Fruit fly (Drosophila melanogaster) whole organism, embryonic: Measurements from ENCODE around the gene alphaTub84B.
A peak's percentile ranks its signal among the peaks of the same experiment; 100 is the strongest.

Source experiments
- Antp ChIP-seq: fragments of 200-800 bp; sonication (Bioruptor generic); optimal IDR thresholded peaks from 3 replicates; lab custom pipeline; 2016; ENCODE audit warnings: missing biosample characterization, missing genetic modification characterization
- CG10267 ChIP-seq: fragments of 200-800 bp; sonication (Bioruptor generic); optimal IDR thresholded peaks from 2 replicates; lab custom pipeline; 2018; ENCODE audit warnings: missing biosample characterization, mild to moderate bottlenecking, missing genetic modification characterization, moderate library complexity
- CG10321 ChIP-seq: fragments of 200-800 bp; sonication (Bioruptor generic); IDR thresholded peaks from 2 replicates; pipeline ENCODE4 v1.3.6; 2022; ENCODE audit warnings: missing biosample characterization, missing genetic modification characterization
- CG11247 ChIP-seq: fragments of 200-800 bp; sonication (Bioruptor generic); IDR thresholded peaks from 2 replicates; pipeline ENCODE4 v1.3.6; 2022; ENCODE audit warnings: missing biosample characterization, missing genetic modification characterization
- CG12071 ChIP-seq: fragments of 200-800 bp; sonication (Bioruptor generic); optimal IDR thresholded peaks from 3 replicates; lab custom pipeline; 2018; ENCODE audit warnings: missing biosample characterization, mild to moderate bottlenecking, missing genetic modification characterization
- CG12104 ChIP-seq: fragments of 200-800 bp; sonication (Bioruptor generic); optimal IDR thresholded peaks from 3 replicates; lab custom pipeline; 2016; ENCODE audit warnings: missing biosample characterization, missing genetic modification characterization
- CG12769 ChIP-seq: fragments of 200-800 bp; sonication (Bioruptor generic); optimal IDR thresholded peaks from 2 replicates; lab custom pipeline; 2019; ENCODE audit warnings: missing biosample characterization, mild to moderate bottlenecking, missing genetic modification characterization, moderate library complexity
- CG14667 ChIP-seq: fragments of 200-800 bp; sonication (Bioruptor generic); IDR thresholded peaks from 2 replicates; pipeline ENCODE4 v1.3.6; 2022; ENCODE audit warnings: missing biosample characterization, missing genetic modification characterization
- CG16863 ChIP-seq: fragments of 200-800 bp; sonication (Bioruptor generic); optimal IDR thresholded peaks from 3 replicates; lab custom pipeline; 2016; ENCODE audit warnings: missing biosample characterization, missing genetic modification characterization
- CG17359 ChIP-seq: fragments of 200-800 bp; sonication (Bioruptor generic); optimal IDR thresholded peaks from 3 replicates; lab custom pipeline; 2018; ENCODE audit warnings: missing biosample characterization, mild to moderate bottlenecking, missing genetic modification characterization, moderate library complexity
- CG1792 ChIP-seq: fragments of 200-800 bp; sonication (Bioruptor generic); optimal IDR thresholded peaks from 2 replicates; lab custom pipeline; 2016; ENCODE audit warnings: missing biosample characterization, missing genetic modification characterization
- CG2202 ChIP-seq: fragments of 200-800 bp; sonication (Bioruptor generic); optimal IDR thresholded peaks from 2 replicates; lab custom pipeline; 2018; ENCODE audit warnings: missing biosample characterization, mild to moderate bottlenecking, missing genetic modification characterization
- CG31388 ChIP-seq: fragments of 200-800 bp; sonication (Bioruptor generic); optimal IDR thresholded peaks from 2 replicates; lab custom pipeline; 2016; ENCODE audit warnings: missing biosample characterization, missing genetic modification characterization
- CG6254 ChIP-seq: fragments of 200-800 bp; sonication (Bioruptor generic); optimal IDR thresholded peaks from 3 replicates; lab custom pipeline; 2017; ENCODE audit warnings: mild to moderate bottlenecking, missing biosample characterization, missing genetic modification reagents, missing genetic modification characterization
- CG7745 ChIP-seq: fragments of 200-800 bp; sonication (Bioruptor generic); optimal IDR thresholded peaks from 2 replicates; lab custom pipeline; 2018; ENCODE audit warnings: missing biosample characterization, mild to moderate bottlenecking, missing genetic modification characterization, moderate library complexity
- CG7963 ChIP-seq: fragments of 200-800 bp; sonication (Bioruptor generic); IDR thresholded peaks from 3 replicates; pipeline ENCODE4 v1.3.6; 2022; ENCODE audit warnings: missing biosample characterization, missing genetic modification characterization; ENCODE audit not compliant: partially characterized antibody
- CG8281 ChIP-seq: fragments of 200-800 bp; sonication (Bioruptor generic); optimal IDR thresholded peaks from 2 replicates; lab custom pipeline; 2018; ENCODE audit warnings: missing biosample characterization, mild to moderate bottlenecking, missing genetic modification characterization, moderate library complexity
- CG8478 ChIP-seq: fragments of >200 bp; optimal IDR thresholded peaks from 2 replicates; lab custom pipeline; 2018
- CG9932 ChIP-seq: fragments of 200-800 bp; sonication (Bioruptor generic); IDR thresholded peaks from 2 replicates; pipeline ENCODE4 v1.3.6; 2022; ENCODE audit warnings: missing biosample characterization, missing genetic modification characterization
- CkIIα-i1 ChIP-seq: fragments of 200-800 bp; sonication (Bioruptor generic); IDR thresholded peaks from 2 replicates; pipeline ENCODE4 v1.3.6; 2022; ENCODE audit warnings: missing biosample characterization, missing genetic modification characterization
- Deaf1 ChIP-seq: fragments of 200-800 bp; optimal IDR thresholded peaks from 3 replicates; lab custom pipeline; 2019; ENCODE audit warnings: missing biosample characterization, mild to moderate bottlenecking, missing genetic modification characterization, moderate library complexity
- Doc3 ChIP-seq: fragments of 200-800 bp; sonication (Bioruptor generic); IDR thresholded peaks from 3 replicates; pipeline ENCODE4 v1.3.6; 2022; ENCODE audit warnings: missing biosample characterization, missing genetic modification characterization; ENCODE audit not compliant: partially characterized antibody
- E2f1 ChIP-seq: fragments of 200-800 bp; sonication (Bioruptor generic); IDR thresholded peaks from 2 replicates; pipeline ENCODE4 v1.3.6; 2022; ENCODE audit warnings: missing biosample characterization, missing genetic modification characterization
- Ets65A ChIP-seq: fragments of 200-800 bp; sonication (Bioruptor generic); peaks from one replicate; lab custom pipeline; 2016; ENCODE audit warnings: missing biosample characterization, missing genetic modification characterization
- HmgD ChIP-seq: fragments of 200-800 bp; sonication (Bioruptor generic); optimal IDR thresholded peaks from 3 replicates; lab custom pipeline; 2016; ENCODE audit warnings: missing biosample characterization, missing genetic modification characterization
- Hr78 ChIP-seq, 2 experiments: fragments of 200-800 bp in 1 of 2; fragments of >200 bp in 1 of 2; sonication (Bioruptor generic) in 1 of 2; optimal IDR thresholded peaks; 2 replicates each; lab custom pipeline; 2017 to 2019; ENCODE audit warnings: missing biosample characterization in 2 of 2, missing genetic modification characterization in 2 of 2, mild to moderate bottlenecking in 1 of 2, moderate library complexity in 1 of 2
- Meics ChIP-seq: fragments of 200-800 bp; sonication (Bioruptor generic); optimal IDR thresholded peaks from 2 replicates; lab custom pipeline; 2017; ENCODE audit warnings: missing biosample characterization, mild to moderate bottlenecking, missing genetic modification characterization
- Nf-YC ChIP-seq: fragments of 200-800 bp; optimal IDR thresholded peaks from 3 replicates; lab custom pipeline; 2019; ENCODE audit warnings: missing biosample characterization, mild to moderate bottlenecking, missing genetic modification characterization, moderate library complexity
- Tbp ChIP-seq: fragments of >200 bp; optimal IDR thresholded peaks from 2 replicates; lab custom pipeline; 2018; ENCODE audit warnings: missing biosample characterization, missing genetic modification characterization
- bcd ChIP-seq: fragments of 200-800 bp; sonication (Bioruptor generic); optimal IDR thresholded peaks from 2 replicates; lab custom pipeline; 2017; ENCODE audit warnings: missing biosample characterization, mild to moderate bottlenecking, missing genetic modification characterization
- bowl ChIP-seq: fragments of 200-800 bp; sonication (Bioruptor generic); IDR thresholded peaks from 2 replicates; pipeline ENCODE4 v1.3.6; 2022; ENCODE audit warnings: missing biosample characterization, missing genetic modification characterization
- br ChIP-seq: fragments of >200 bp; optimal IDR thresholded peaks from 2 replicates; lab custom pipeline; 2017
- cad ChIP-seq: fragments of >200 bp; optimal IDR thresholded peaks from 2 replicates; lab custom pipeline; 2017; ENCODE audit warnings: missing biosample characterization, missing genetic modification characterization
- croc ChIP-seq: fragments of 200-800 bp; sonication (Bioruptor generic); conservative IDR thresholded peaks from 3 replicates; pipeline ENCODE4 v1.3.6; 2022; ENCODE audit warnings: missing biosample characterization, missing genetic modification characterization
- dm ChIP-seq: fragments of 200-800 bp; sonication (Bioruptor generic); optimal IDR thresholded peaks from 3 replicates; lab custom pipeline; 2016; ENCODE audit warnings: missing biosample characterization, missing genetic modification characterization
- dysf ChIP-seq: fragments of 200-800 bp; sonication (Bioruptor generic); IDR thresholded peaks from 3 replicates; pipeline ENCODE4 v1.3.6; 2022; ENCODE audit warnings: missing biosample characterization, missing genetic modification characterization
- ems ChIP-seq: fragments of 200-800 bp; sonication (Bioruptor generic); optimal IDR thresholded peaks from 3 replicates; lab custom pipeline; 2016; ENCODE audit warnings: missing biosample characterization, missing genetic modification characterization
- gcm ChIP-seq: fragments of 200-800 bp; sonication (Bioruptor generic); optimal IDR thresholded peaks from 2 replicates; lab custom pipeline; 2019; ENCODE audit warnings: missing biosample characterization, mild to moderate bottlenecking, missing genetic modification characterization, moderate library complexity
- grn ChIP-seq: fragments of 200-800 bp; sonication (Bioruptor generic); optimal IDR thresholded peaks from 3 replicates; lab custom pipeline; 2017; ENCODE audit warnings: missing biosample characterization, missing genetic modification characterization
- gt ChIP-seq: fragments of 200-800 bp; sonication (Bioruptor generic); IDR thresholded peaks from 2 replicates; pipeline ENCODE4 v1.3.6; 2022; ENCODE audit warnings: missing biosample characterization, missing genetic modification characterization
- hbn ChIP-seq: fragments of 200-800 bp; sonication (Bioruptor generic); IDR thresholded peaks from 2 replicates; pipeline ENCODE4 v1.3.6; 2022; ENCODE audit warnings: missing biosample characterization, missing genetic modification characterization; ENCODE audit not compliant: partially characterized antibody
- insv ChIP-seq, 2 experiments: fragments of 200-800 bp; sonication (Bioruptor generic); optimal IDR thresholded peaks; 3 replicates each; lab custom pipeline; 2016 to 2018; ENCODE audit warnings: missing biosample characterization in 2 of 2, missing genetic modification characterization in 2 of 2
- luna ChIP-seq: fragments of 200-800 bp; sonication (Bioruptor generic); optimal IDR thresholded peaks from 2 replicates; lab custom pipeline; 2016; ENCODE audit warnings: missing biosample characterization, missing genetic modification characterization
- mld ChIP-seq: fragments of 200-800 bp; sonication (Bioruptor generic); IDR thresholded peaks from 3 replicates; pipeline ENCODE4 v1.3.6; 2022; ENCODE audit warnings: missing biosample characterization, missing genetic modification characterization; ENCODE audit not compliant: partially characterized antibody
- p53 ChIP-seq: fragments of 200-800 bp; sonication (Bioruptor generic); optimal IDR thresholded peaks from 2 replicates; lab custom pipeline; 2016; ENCODE audit warnings: missing biosample characterization, missing genetic modification characterization
- peb ChIP-seq: fragments of 200-800 bp; sonication (Bioruptor generic); IDR thresholded peaks from 2 replicates; pipeline ENCODE4 v1.3.6; 2022; ENCODE audit warnings: missing biosample characterization, missing genetic modification characterization
- psq ChIP-seq: fragments of 200-800 bp; sonication (Bioruptor generic); optimal IDR thresholded peaks from 2 replicates; lab custom pipeline; 2017; ENCODE audit warnings: missing biosample characterization, missing genetic modification characterization
- pum ChIP-seq: fragments of 200-800 bp; sonication (Bioruptor generic); optimal IDR thresholded peaks from 2 replicates; lab custom pipeline; 2016; ENCODE audit warnings: missing biosample characterization, missing genetic modification characterization
- sima ChIP-seq: fragments of 200-800 bp; sonication (Bioruptor generic); optimal IDR thresholded peaks from 2 replicates; lab custom pipeline; 2016; ENCODE audit warnings: missing biosample characterization, missing genetic modification characterization
- stwl ChIP-seq: fragments of 200-800 bp; sonication (Bioruptor generic); optimal IDR thresholded peaks from 3 replicates; lab custom pipeline; 2018; ENCODE audit warnings: missing biosample characterization, mild to moderate bottlenecking, missing genetic modification characterization, moderate library complexity
- zfh1 ChIP-seq: fragments of 200-800 bp; sonication (Bioruptor generic); IDR thresholded peaks from 3 replicates; pipeline ENCODE4 v1.3.6; 2022; ENCODE audit warnings: missing biosample characterization, missing genetic modification characterization

alphaTub84B gene

dm6 chr3R:7124109-7124639, 37.8 kb downstream of the alphaTub84B start, which contains the start of the genes Alh and CG10098 (continued):
- peak; percentile 75 for TF ChIP-seq Nf-YC (tag; lab: Kevin White, UChicago)
- TF ChIP-seq psq = peak; percentile 41
- TF ChIP-seq CG7963 (GFP tag; lab: Robert Waterston, UW) = no peak
- TF ChIP-seq bcd (GFP tag; lab: Kevin White, UChicago) = peak; percentile 79
- TF ChIP-seq CG12104 = peak; percentile 89
- peak; percentile 81 for TF ChIP-seq dysf (GFP tag; lab: Robert Waterston, UW)
- TF ChIP-seq CG11247 (GFP tag; lab: Robert Waterston, UW) = peak; percentile 76
- TF ChIP-seq pum = peak; percentile 85
- peak; percentile 58 for TF ChIP-seq HmgD (GFP tag; lab: Kevin White, UChicago)
- TF ChIP-seq CG12071 (GFP tag; lab: Kevin White, UChicago) = no peak
- peak; percentile 50 for TF ChIP-seq p53 (GFP tag; lab: Kevin White, UChicago)
- peak; percentile 22 for TF ChIP-seq grn (GFP tag; lab: Kevin White, UChicago)
- peak; percentile 66; the same call in 1 of the 3 replicates for TF ChIP-seq zfh1 (GFP tag; lab: Robert Waterston, UW)
- TF ChIP-seq bowl (GFP tag; lab: Robert Waterston, UW) = no peak
- TF ChIP-seq CG14667 (GFP tag; lab: Robert Waterston, UW) = peak; percentile 80
- TF ChIP-seq CG31388 (GFP tag; lab: Kevin White, UChicago) = peak; percentile 61
- no peak for TF ChIP-seq sima (GFP tag; lab: Kevin White, UChicago)
- TF ChIP-seq CG17359 (tag; lab: Kevin White, UChicago) = peak; percentile 73
- TF ChIP-seq cad (GFP tag; lab: Kevin White, UChicago) = no peak
- no peak for TF ChIP-seq CG10321 (GFP tag; lab: Robert Waterston, UW)
- peak in 1 of 2 experiments; percentile 53 for TF ChIP-seq Hr78 (GFP tag; optimal IDR thresholded peaks at IDR 0.05; lab: Kevin White, UChicago)
- TF ChIP-seq mld (GFP tag; lab: Robert Waterston, UW) = no peak; the same call in 2 of the 3 replicates
- TF ChIP-seq stwl (tag; lab: Kevin White, UChicago) = peak; percentile 40
- TF ChIP-seq CG16863 (GFP tag; lab: Kevin White, UChicago) = peak; percentile 78
- TF ChIP-seq CG12769 = peak; percentile 78
- TF ChIP-seq CG8281 (tag; lab: Kevin White, UChicago) = no peak
- TF ChIP-seq Tbp (GFP tag; lab: Kevin White, UChicago) = no peak
- peak; percentile 56; the same call in 1 of the 2 replicates for TF ChIP-seq gt (GFP tag; lab: Robert Waterston, UW)
- peak; percentile 65 for TF ChIP-seq Doc3 (GFP tag; lab: Robert Waterston, UW)
- TF ChIP-seq CG9932 (GFP tag; lab: Robert Waterston, UW) = peak; percentile 94
- no peak for TF ChIP-seq br (lab: Kevin White, UChicago)
- TF ChIP-seq CG2202 (tag; lab: Kevin White, UChicago) = peak; percentile 29
- peak; percentile 80 for TF ChIP-seq CG8478 (lab: Kevin White, UChicago)
- peak; percentile 86 for TF ChIP-seq luna (GFP tag; lab: Kevin White, UChicago)
- TF ChIP-seq dm (GFP tag; lab: Kevin White, UChicago) = peak; percentile 75
- no peak for TF ChIP-seq CG6254 (GFP tag; lab: Kevin White, UChicago)
- TF ChIP-seq insv (GFP tag; optimal IDR thresholded peaks at IDR 0.05; lab: Kevin White, UChicago) = peak in 1 of 2 experiments; percentile 52
- peak; percentile 62 for TF ChIP-seq E2f1 (GFP tag; lab: Robert Waterston, UW)
- peak; percentile 77 for TF ChIP-seq Meics (GFP tag; lab: Kevin White, UChicago)
- TF ChIP-seq peb (GFP tag; lab: Robert Waterston, UW) = 0 out of 2 replicates have a peak, but pooled peaks have one; percentile 52
- peak; percentile 74 for TF ChIP-seq CG1792
- TF ChIP-seq CG7745 (tag; lab: Kevin White, UChicago) = no peak
- TF ChIP-seq CkIIα-i1 (GFP tag; lab: Robert Waterston, UW) = no peak
- TF ChIP-seq ems (GFP tag; lab: Kevin White, UChicago) = peak; percentile 79
- peak; percentile 50; the same call in 1 of the 2 replicates for TF ChIP-seq hbn (GFP tag; lab: Robert Waterston, UW)
- TF ChIP-seq Deaf1 = peak; percentile 19
- TF ChIP-seq croc (GFP tag; lab: Robert Waterston, UW) = peak; percentile 74
- peak; percentile 22 for TF ChIP-seq gcm (GFP tag; lab: Kevin White, UChicago)
- TF ChIP-seq Antp = peak; percentile 91
- TF ChIP-seq CG10267 = peak; percentile 96
- TF ChIP-seq Ets65A (GFP tag; lab: Kevin White, UChicago) = peak; percentile 99
